Fruit fly (Drosophila melanogaster) S2 (cell line): ENCODE measurements around the gene CG15312.

ENCODE experiments used
- CG8478 ChIP-seq: fragments of >200 bp; optimal IDR thresholded peaks from 2 replicates; lab custom pipeline; 2018
- CTCF ChIP-seq, 2 experiments: fragments of >200 bp; optimal IDR thresholded peaks; 2 replicates each; lab custom pipeline; 2018

CG15312 gene

dm6 chrX:10070325-10070931, at the start of gene CG15312:
Gene CG15312, minus strand, starts transcription at chrX:10070868.
- TF ChIP-seq CTCF (optimal IDR thresholded peaks at IDR 0.05; lab: Kevin White, UChicago): no peak
- TF ChIP-seq CG8478: no peak

- no peak for TF ChIP-seq CTCF (optimal IDR thresholded peaks at IDR 0.05; lab: Kevin White, UChicago)
Observed at dm6 chrX:10118333-10118732, 47.7 kb upstream of the CG15312 start.

dm6 chrX:10115582-10116207, 45.0 kb upstream of the CG15312 start:
- no peak for TF ChIP-seq CG8478
- no peak for TF ChIP-seq CTCF (optimal IDR thresholded peaks at IDR 0.05; lab: Kevin White, UChicago)

- TF ChIP-seq CG8478 (no peak), CTCF (optimal IDR thresholded peaks at IDR 0.05; lab: Kevin White, UChicago) (no peak)
Observed at dm6 chrX:10113910-10114790, 43.5 kb upstream of the CG15312 start.

- TF ChIP-seq CTCF (optimal IDR thresholded peaks at IDR 0.05; lab: Kevin White, UChicago) (no peak), CG8478 (no peak)
Observed at dm6 chrX:10110898-10111297, 40.2 kb upstream of the CG15312 start.

- TF ChIP-seq CG8478 (no peak), CTCF (optimal IDR thresholded peaks at IDR 0.05; lab: Kevin White, UChicago) (no peak)
Observed at dm6 chrX:10108286-10108685, 37.6 kb upstream of the CG15312 start.

- TF ChIP-seq CTCF (optimal IDR thresholded peaks at IDR 0.05; lab: Kevin White, UChicago): no peak
- no peak for TF ChIP-seq CG8478
Observed at dm6 chrX:10106562-10107147, 36.0 kb upstream of the CG15312 start.

- TF ChIP-seq CG8478 (no peak), CTCF (optimal IDR thresholded peaks at IDR 0.05; lab: Kevin White, UChicago) (no peak)
Observed at dm6 chrX:10105701-10106307, 35.1 kb upstream of the CG15312 start.

- TF ChIP-seq CG8478 (no peak), CTCF (optimal IDR thresholded peaks at IDR 0.05; lab: Kevin White, UChicago) (no peak)
Observed at dm6 chrX:10104477-10104876, 33.8 kb upstream of the CG15312 start.

- TF ChIP-seq CG8478 (no peak), CTCF (optimal IDR thresholded peaks at IDR 0.05; lab: Kevin White, UChicago) (no peak)
Observed at dm6 chrX:10103569-10104083, 33.0 kb upstream of the CG15312 start.

- TF ChIP-seq CG8478 (no peak), CTCF (optimal IDR thresholded peaks at IDR 0.05; lab: Kevin White, UChicago) (no peak)
Observed at dm6 chrX:10092796-10093195, 22.1 kb upstream of the CG15312 start.

dm6 chrX:10089188-10089587, 18.5 kb upstream of the CG15312 start:
- no peak for TF ChIP-seq CTCF (optimal IDR thresholded peaks at IDR 0.05; lab: Kevin White, UChicago)
- TF ChIP-seq CG8478: no peak

dm6 chrX:10088023-10088913, 17.6 kb upstream of the CG15312 start:
- TF ChIP-seq CG8478 (no peak), CTCF (optimal IDR thresholded peaks at IDR 0.05; lab: Kevin White, UChicago) (no peak)
